Worm (Caenorhabditis elegans) whole organism, L4 larva: ENCODE measurements around the gene clec-43.

Source experiments
- F37D6.2 ChIP-seq: sonication (generic microtip); optimal IDR thresholded peaks from 2 replicates; lab custom pipeline; 2016; ENCODE audit warnings: mild to moderate bottlenecking, missing genetic modification characterization, missing compliant biosample characterization
- ama-1 ChIP-seq: fragments of 150-350 bp; optimal IDR thresholded peaks from 2 replicates; lab custom pipeline; 2014; ENCODE audit warnings: inconsistent platforms, mixed read lengths
- ceh-32 ChIP-seq: sonication (generic microtip); optimal IDR thresholded peaks from 2 replicates; lab custom pipeline; 2016; ENCODE audit warnings: mild to moderate bottlenecking, missing genetic modification characterization, missing compliant biosample characterization; ENCODE audit not compliant: poor library complexity
- daf-12 ChIP-seq: fragments of 150-350 bp; optimal IDR thresholded peaks from 2 replicates; lab custom pipeline; 2014; ENCODE audit warnings: missing biosample characterization, missing genetic modification reagents, missing genetic modification characterization
- dmd-6 ChIP-seq: fragments of 200-800 bp; sonication (Bioruptor generic); IDR thresholded peaks from 2 replicates; pipeline ENCODE4 v1.3.6; 2022; ENCODE audit warnings: missing genetic modification reagents, missing genetic modification characterization, missing compliant biosample characterization
- dpl-1 ChIP-seq: fragments of 150-350 bp; optimal IDR thresholded peaks from 2 replicates; lab custom pipeline; 2014; ENCODE audit warnings: missing biosample characterization, missing genetic modification reagents, missing genetic modification characterization
- dve-1 ChIP-seq: sonication (generic microtip); optimal IDR thresholded peaks from 2 replicates; lab custom pipeline; 2017; ENCODE audit warnings: antibody characterized with exemption, mild to moderate bottlenecking, missing genetic modification characterization, missing compliant biosample characterization; ENCODE audit not compliant: insufficient read depth
- fkh-10 ChIP-seq: fragments of 150-350 bp; optimal IDR thresholded peaks from 2 replicates; lab custom pipeline; 2014; ENCODE audit warnings: missing biosample characterization, missing genetic modification reagents, missing genetic modification characterization
- hlh-30 ChIP-seq: sonication (generic microtip); optimal IDR thresholded peaks from 2 replicates; lab custom pipeline; 2017; ENCODE audit warnings: antibody characterized with exemption, mild to moderate bottlenecking, missing genetic modification characterization, missing compliant biosample characterization; ENCODE audit not compliant: insufficient read depth
- nhr-42 ChIP-seq: fragments of 200-800 bp; sonication (Bioruptor generic); IDR thresholded peaks from 2 replicates; pipeline ENCODE4 v1.3.6; 2022; ENCODE audit warnings: missing genetic modification characterization, missing compliant biosample characterization
- nhr-76 ChIP-seq: fragments of 150-350 bp; optimal IDR thresholded peaks from 2 replicates; lab custom pipeline; 2014; ENCODE audit warnings: missing biosample characterization, missing genetic modification characterization
- rbr-2 ChIP-seq: sonication (generic microtip); optimal IDR thresholded peaks from 2 replicates; lab custom pipeline; 2016; ENCODE audit warnings: missing genotype, missing genetic modification characterization, missing compliant biosample characterization
- snpc-4 ChIP-seq: fragments of 150-350 bp; optimal IDR thresholded peaks from 2 replicates; lab custom pipeline; 2014; ENCODE audit warnings: missing biosample characterization, missing genetic modification characterization
- ztf-11 ChIP-seq: fragments of 150-350 bp; optimal IDR thresholded peaks from 2 replicates; lab custom pipeline; 2014; ENCODE audit warnings: missing biosample characterization, missing genetic modification characterization

DNA sequence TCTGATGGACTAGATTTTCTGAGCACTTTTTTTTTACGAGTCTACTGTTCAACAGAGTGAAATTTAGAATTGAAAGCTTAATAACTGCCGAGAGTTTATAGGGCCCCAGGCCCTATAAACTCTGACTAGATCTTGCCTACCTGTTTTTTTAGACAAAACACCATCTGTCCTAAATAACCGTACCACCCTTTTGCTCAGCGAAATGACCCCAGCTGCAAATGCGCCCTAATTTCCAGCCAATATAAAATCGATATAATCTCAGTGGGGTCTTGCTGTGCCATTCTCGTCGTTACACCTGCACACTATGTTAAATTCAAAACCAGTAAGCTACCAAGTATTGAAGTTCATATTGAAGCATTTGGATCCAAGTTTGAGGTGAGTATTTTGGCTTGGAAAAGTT, 30.1 kb downstream of the clec-43 start, which contains the start of gene fbxc-14:
- no peak for TF ChIP-seq ama-1 (lab: Kevin White, UChicago)
- TF ChIP-seq ceh-32 (tag; lab: Kevin White, UChicago) = no peak
- no peak for TF ChIP-seq fkh-10 (GFP tag; lab: Kevin White, UChicago)
- no peak for TF ChIP-seq F37D6.2 (tag; lab: Kevin White, UChicago)
- TF ChIP-seq nhr-42 (GFP tag; lab: Robert Waterston, UW) = no peak
- TF ChIP-seq daf-12 (tag; lab: Kevin White, UChicago) = no peak
- no peak for TF ChIP-seq snpc-4 (tag; lab: Kevin White, UChicago)
- TF ChIP-seq hlh-30 (tag; lab: Kevin White, UChicago) = no peak
- no peak for TF ChIP-seq dve-1 (tag; lab: Kevin White, UChicago)
- TF ChIP-seq nhr-76 (tag; lab: Kevin White, UChicago) = no peak
- no peak for TF ChIP-seq dpl-1 (GFP tag; lab: Kevin White, UChicago)
- no peak for TF ChIP-seq rbr-2 (tag; lab: Kevin White, UChicago)
- no peak for TF ChIP-seq dmd-6
- TF ChIP-seq ztf-11 = no peak
